Worm (Caenorhabditis elegans): ENCODE data around the gene F25B5.6.

DNA sequence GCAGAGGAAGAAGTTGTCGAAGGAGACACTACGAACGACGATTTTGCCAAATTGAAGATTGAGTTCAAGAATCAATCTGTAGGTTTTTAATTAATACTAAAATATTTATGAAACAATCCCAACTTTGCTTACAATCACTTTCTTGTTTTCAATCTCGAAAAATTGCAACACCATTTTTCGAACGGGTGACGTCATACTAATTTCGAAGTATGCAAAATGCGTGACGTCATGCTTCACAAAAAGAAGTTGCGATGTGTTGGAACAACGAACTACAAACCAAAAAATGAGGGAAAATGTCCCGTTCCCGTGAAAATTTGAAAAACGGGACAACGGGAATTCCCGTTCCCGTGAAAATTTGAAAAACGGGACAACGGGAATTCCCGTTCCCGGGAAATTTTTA is 19.1 kb upstream of the F25B5.6 start:
- TF ChIP-seq nhr-12 (tag; optimal IDR thresholded peaks at IDR 0.05): no peak
- no peak for TF ChIP-seq ama-1 (optimal IDR thresholded peaks at IDR 0.05)
- TF ChIP-seq elt-1 (tag; optimal IDR thresholded peaks at IDR 0.05): no peak
- TF ChIP-seq nhr-237 (tag; optimal IDR thresholded peaks at IDR 0.05): no peak
- TF ChIP-seq dmd-4 (tag; optimal IDR thresholded peaks at IDR 0.05): no peak
- TF ChIP-seq mab-5 (tag; optimal IDR thresholded peaks at IDR 0.05): no peak
- TF ChIP-seq unc-62 (GFP tag; optimal IDR thresholded peaks at IDR 0.05): no peak
- no peak for TF ChIP-seq ztf-4 (tag; optimal IDR thresholded peaks at IDR 0.05)
- no peak for TF ChIP-seq lin-11 (tag; optimal IDR thresholded peaks at IDR 0.05)

Data from whole organism, L2 larva.